Worm (Caenorhabditis elegans) whole organism, L4/young adult: ENCODE results near the gene pqn-37.

ENCODE experiments used
- W03F9.2 ChIP-seq: fragments of 150-350 bp; optimal IDR thresholded peaks from 2 replicates; lab custom pipeline; 2014; ENCODE audit warnings: missing biosample characterization, missing genetic modification characterization
- dao-5 ChIP-seq: sonication (generic microtip); optimal IDR thresholded peaks from 2 replicates; lab custom pipeline; 2016; ENCODE audit warnings: missing genotype, missing genetic modification characterization, moderate library complexity, missing compliant biosample characterization
- him-1 ChIP-seq: sonication (generic microtip); optimal IDR thresholded peaks from 2 replicates; lab custom pipeline; 2016; ENCODE audit warnings: missing genotype, missing genetic modification reagents, missing genetic modification characterization, missing compliant biosample characterization

Gene pqn-37

DNA sequence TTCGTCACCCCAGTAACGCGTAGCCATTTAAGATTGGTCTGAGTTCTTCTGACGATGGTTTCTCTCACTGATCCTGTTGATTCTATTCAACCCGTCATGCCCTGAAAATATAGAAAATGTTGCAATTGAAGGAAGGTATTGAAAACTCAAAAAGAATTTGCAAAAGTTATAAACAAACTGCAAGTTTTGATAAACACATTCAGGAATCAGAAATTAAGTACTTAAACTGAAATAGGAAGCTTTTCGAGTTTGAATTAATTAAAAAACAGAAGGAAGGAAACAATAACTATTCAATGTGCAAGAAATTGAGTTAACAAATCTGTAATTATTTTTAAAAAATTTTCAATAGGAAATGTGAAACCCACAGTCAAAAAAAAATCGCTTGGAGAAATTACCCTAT is 30.1 kb downstream of the pqn-37 start, which contains the start of gene rgl-1:
Gene rgl-1 (minus strand): TSS at position 101 of the 400 bp plus-strand sequence.
- TF ChIP-seq him-1 (tag; lab: Kevin White, UChicago) (no peak), dao-5 (tag; lab: Kevin White, UChicago) (no peak), W03F9.2 (no peak)

ce11 chrX:3218040-3218795 is 32.1 kb downstream of the pqn-37 start:
- TF ChIP-seq him-1 (tag; lab: Kevin White, UChicago) (no peak), W03F9.2 (no peak)

- no peak for TF ChIP-seq W03F9.2
- TF ChIP-seq dao-5 (tag; lab: Kevin White, UChicago) = no peak
- no peak for TF ChIP-seq him-1 (tag; lab: Kevin White, UChicago)
Measured at ce11 chrX:3216698-3217097, 33.6 kb downstream of the pqn-37 start.

- no peak for TF ChIP-seq him-1 (tag; lab: Kevin White, UChicago)
- TF ChIP-seq W03F9.2 = no peak
- no peak for TF ChIP-seq dao-5 (tag; lab: Kevin White, UChicago)
Measured at ce11 chrX:3209523-3209922, 40.8 kb downstream of the pqn-37 start, which contains the start of gene F28B4.4. F28B4.4 (minus strand) TSS chrX:3209623.

ce11 chrX:3204778-3205177 is 45.6 kb downstream of the pqn-37 start, which contains the start of gene F28B4.1:
F28B4.1 (plus strand) TSS chrX:3205078.
- no peak for TF ChIP-seq W03F9.2
- TF ChIP-seq him-1 (tag; lab: Kevin White, UChicago) = no peak
- TF ChIP-seq dao-5 (tag; lab: Kevin White, UChicago) = no peak

- TF ChIP-seq dao-5 (tag; lab: Kevin White, UChicago) (no peak), him-1 (tag; lab: Kevin White, UChicago) (no peak), W03F9.2 (no peak)
Measured at ce11 chrX:3202350-3202749, 48.0 kb downstream of the pqn-37 start.

- TF ChIP-seq dao-5 (tag; lab: Kevin White, UChicago) = no peak
- TF ChIP-seq W03F9.2 = no peak
- no peak for TF ChIP-seq him-1 (tag; lab: Kevin White, UChicago)
Measured at ce11 chrX:3199249-3199648, 51.1 kb downstream of the pqn-37 start, which contains the start of gene fax-1. fax-1 (minus strand) TSS chrX:3199349.

DNA sequence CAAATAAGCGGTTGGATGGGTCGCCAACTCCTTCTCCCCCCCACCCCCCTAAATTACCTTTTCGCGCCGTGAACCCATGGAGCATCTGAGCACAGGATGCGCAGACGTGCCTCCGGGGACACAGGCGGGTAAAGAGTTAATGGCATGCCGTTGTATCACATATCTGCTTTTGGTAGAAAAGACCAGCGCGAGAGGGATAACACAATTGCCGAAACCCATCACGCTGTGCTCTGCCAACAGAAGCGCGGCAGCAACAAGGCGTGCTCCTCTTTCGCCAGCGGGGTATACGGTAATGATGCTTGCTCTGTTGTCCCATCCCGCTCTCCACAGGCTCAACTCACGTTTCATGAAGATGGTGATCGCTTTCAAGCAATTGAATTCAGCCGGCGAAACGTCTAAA is 53.0 kb downstream of the pqn-37 start:
- TF ChIP-seq W03F9.2 = no peak
- no peak for TF ChIP-seq dao-5 (tag; lab: Kevin White, UChicago)
- no peak for TF ChIP-seq him-1 (tag; lab: Kevin White, UChicago)
